Worm (Caenorhabditis elegans): ENCODE measurements around the gene pcs-1.

The pcs-1 gene

ce11 chrII:11547254-11547687 is 30.3 kb downstream of the pcs-1 start, which contains the start of gene F54D5.7 (continued):
- TF ChIP-seq rcor-1 (GFP tag; IDR thresholded peaks at IDR 0.05) = peak; percentile 74
- no peak for TF ChIP-seq ceh-79 (tag; optimal IDR thresholded peaks at IDR 0.05)
- peak; percentile 75 for TF ChIP-seq athp-1 (tag; optimal IDR thresholded peaks at IDR 0.05)
- no peak for TF ChIP-seq snpc-1.3 (tag; optimal IDR thresholded peaks at IDR 0.05; ENCODE audit: insufficient read depth)
- TF ChIP-seq nfya-1 (tag; optimal IDR thresholded peaks at IDR 0.05; ENCODE audit: borderline replicate concordance, insufficient read depth) = no peak
- TF ChIP-seq Y67H2A.10 (GFP tag; conservative IDR thresholded peaks at IDR 0.05) = no peak
- peak; percentile 39; the same call in 1 of the 2 replicates for TF ChIP-seq ekl-4 (GFP tag; IDR thresholded peaks at IDR 0.05)
- TF ChIP-seq ceh-58 (GFP tag; IDR thresholded peaks at IDR 0.05) = peak; percentile 20; the same call in 1 of the 2 replicates
- peak; percentile 76 for TF ChIP-seq lin-54 (GFP tag; optimal IDR thresholded peaks at IDR 0.05)
- no peak for TF ChIP-seq hlh-26 (GFP tag; conservative IDR thresholded peaks at IDR 0.05)
- TF ChIP-seq zim-3 (tag; optimal IDR thresholded peaks at IDR 0.05) = peak; percentile 34
- TF ChIP-seq F57A8.1 (GFP tag; optimal IDR thresholded peaks at IDR 0.05) = no peak
- no peak for TF ChIP-seq ztf-28 (GFP tag; IDR thresholded peaks at IDR 0.05)
- TF ChIP-seq egl-44 (GFP tag; IDR thresholded peaks at IDR 0.05) = no peak
- TF ChIP-seq let-607 (tag; optimal IDR thresholded peaks at IDR 0.05) = peak in 1 of 2 experiments; percentile 26
- no peak for TF ChIP-seq akir-1 (GFP tag; optimal IDR thresholded peaks at IDR 0.05)
- peak; percentile 74 for TF ChIP-seq chd-7 (tag; optimal IDR thresholded peaks at IDR 0.05)
- no peak for TF ChIP-seq rec-8 (tag; optimal IDR thresholded peaks at IDR 0.05)
- TF ChIP-seq snpc-1.1 (tag; optimal IDR thresholded peaks at IDR 0.05; ENCODE audit: insufficient read depth) = no peak
- TF ChIP-seq sptf-2 (GFP tag; optimal IDR thresholded peaks at IDR 0.05) = no peak
- no peak for TF ChIP-seq Y95B8A.8 (GFP tag; IDR thresholded peaks at IDR 0.05)
- no peak for TF ChIP-seq unc-130 (GFP tag; optimal IDR thresholded peaks at IDR 0.05)
- peak; percentile 60 for TF ChIP-seq tbp1 (GFP tag; optimal IDR thresholded peaks at IDR 0.05)
- no peak for TF ChIP-seq F55B11.4 (tag; optimal IDR thresholded peaks at IDR 0.05; ENCODE audit: borderline replicate concordance, insufficient read depth)
- TF ChIP-seq F57C9.4 (tag; optimal IDR thresholded peaks at IDR 0.05) = no peak
- TF ChIP-seq lsy-27 (tag; optimal IDR thresholded peaks at IDR 0.05; ENCODE audit: borderline replicate concordance, insufficient read depth) = no peak
- peak; percentile 22 for TF ChIP-seq T07F8.4 (tag; optimal IDR thresholded peaks at IDR 0.05)
- peak; percentile 11 for TF ChIP-seq F22D6.2 (tag; optimal IDR thresholded peaks at IDR 0.05)
- TF ChIP-seq ztf-26 (tag; optimal IDR thresholded peaks at IDR 0.05) = peak; percentile 73
- TF ChIP-seq rpc-1 (optimal IDR thresholded peaks at IDR 0.05) = no peak
- no peak for TF ChIP-seq rpc-1 (tag; optimal IDR thresholded peaks at IDR 0.05)
- TF ChIP-seq dpl-1 (GFP tag; optimal IDR thresholded peaks at IDR 0.05) = no peak
- TF ChIP-seq Y56A3A.18 (GFP tag; IDR thresholded peaks at IDR 0.05) = peak; percentile 77; the same call in 1 of the 2 replicates
- peak; percentile 43; the same call in 1 of the 2 replicates for TF ChIP-seq attf-6 (GFP tag; IDR thresholded peaks at IDR 0.05)
- TF ChIP-seq C17E4.6 (GFP tag; IDR thresholded peaks at IDR 0.05) = no peak
- TF ChIP-seq fkh-3 (tag; optimal IDR thresholded peaks at IDR 0.05) = no peak
- TF ChIP-seq bed-2 (GFP tag; IDR thresholded peaks at IDR 0.05) = no peak
- TF ChIP-seq mes-4 (tag; optimal IDR thresholded peaks at IDR 0.05) = no peak
- no peak for TF ChIP-seq Y79H2A.3 (GFP tag; conservative IDR thresholded peaks at IDR 0.05)
- TF ChIP-seq madf-10 (tag; optimal IDR thresholded peaks at IDR 0.05) = peak; percentile 74
- no peak for TF ChIP-seq pha-4 (tag; optimal IDR thresholded peaks at IDR 0.05)
- TF ChIP-seq xnd-1 (tag; optimal IDR thresholded peaks at IDR 0.05) = no peak
- peak; percentile 57 for TF ChIP-seq madf-6 (GFP tag; IDR thresholded peaks at IDR 0.05)
- peak; percentile 84; the same call in 1 of the 2 replicates for TF ChIP-seq nfyb-1 (GFP tag; IDR thresholded peaks at IDR 0.05)
- TF ChIP-seq C06A6.2 (GFP tag; conservative IDR thresholded peaks at IDR 0.05) = 0 out of 2 replicates have a peak, but pooled peaks have one; percentile 51
- TF ChIP-seq ceh-40 (GFP tag; IDR thresholded peaks at IDR 0.05) = 0 out of 2 replicates have a peak, but pooled peaks have one; percentile 21
- peak; percentile 65 for TF ChIP-seq hmg-20 (GFP tag; IDR thresholded peaks at IDR 0.05)
- TF ChIP-seq cebp-2 (GFP tag; IDR thresholded peaks at IDR 0.05) = peak; percentile 85
